Fruit fly (Drosophila melanogaster) whole organism, embryonic: ENCODE data around the gene smg.
A peak's percentile ranks its signal among the peaks of the same experiment; 100 is the strongest.

ENCODE experiments used
- Abd-B ChIP-seq: fragments of 200-800 bp; sonication (Bioruptor generic); optimal IDR thresholded peaks from 2 replicates; lab custom pipeline; 2018; ENCODE audit warnings: missing biosample characterization, mild to moderate bottlenecking, missing genetic modification characterization, moderate library complexity
- Ada2b ChIP-seq: fragments of 200-800 bp; sonication (Bioruptor generic); IDR thresholded peaks from 2 replicates; pipeline ENCODE4 v1.3.6; 2022; ENCODE audit warnings: missing biosample characterization, missing genetic modification characterization
- BtbVII ChIP-seq: fragments of 200-800 bp; sonication (Bioruptor generic); optimal IDR thresholded peaks from 3 replicates; lab custom pipeline; 2017; ENCODE audit warnings: missing biosample characterization, mild to moderate bottlenecking, missing genetic modification characterization
- CG10209 ChIP-seq: fragments of 200-800 bp; sonication (Bioruptor generic); optimal IDR thresholded peaks from 3 replicates; lab custom pipeline; 2017; ENCODE audit warnings: missing biosample characterization, mild to moderate bottlenecking, missing genetic modification characterization, missing genetic modification reagents
- CG11504 ChIP-seq: fragments of 200-800 bp; sonication (Bioruptor generic); optimal IDR thresholded peaks from 3 replicates; lab custom pipeline; 2019; ENCODE audit warnings: missing biosample characterization, mild to moderate bottlenecking, missing genetic modification characterization, moderate library complexity
- CG14667 ChIP-seq: fragments of 200-800 bp; sonication (Bioruptor generic); IDR thresholded peaks from 2 replicates; pipeline ENCODE4 v1.3.6; 2022; ENCODE audit warnings: missing biosample characterization, missing genetic modification characterization
- CG14860 ChIP-seq: fragments of 200-800 bp; sonication (Bioruptor generic); IDR thresholded peaks from 3 replicates; pipeline ENCODE4 v1.3.6; 2022; ENCODE audit warnings: missing biosample characterization, missing genetic modification characterization; ENCODE audit not compliant: partially characterized antibody
- CG15073 ChIP-seq: fragments of 200-800 bp; sonication (Bioruptor generic); optimal IDR thresholded peaks from 2 replicates; lab custom pipeline; 2016; ENCODE audit warnings: missing biosample characterization, missing genetic modification characterization
- CG17186 ChIP-seq: fragments of 200-800 bp; sonication (Bioruptor generic); optimal IDR thresholded peaks from 3 replicates; lab custom pipeline; 2017; ENCODE audit warnings: missing biosample characterization, missing genetic modification reagents, missing genetic modification characterization
- CG17829 ChIP-seq: fragments of 200-800 bp; optimal IDR thresholded peaks from 2 replicates; lab custom pipeline; 2019; ENCODE audit warnings: missing biosample characterization, mild to moderate bottlenecking, missing genetic modification characterization, moderate library complexity
- CG2202 ChIP-seq: fragments of 200-800 bp; sonication (Bioruptor generic); optimal IDR thresholded peaks from 2 replicates; lab custom pipeline; 2018; ENCODE audit warnings: missing biosample characterization, mild to moderate bottlenecking, missing genetic modification characterization
- CG30403 ChIP-seq: fragments of 200-800 bp; sonication (Bioruptor generic); optimal IDR thresholded peaks from 3 replicates; lab custom pipeline; 2016; ENCODE audit warnings: missing biosample characterization, missing genetic modification characterization
- CG3065 ChIP-seq: fragments of 200-800 bp; sonication (Bioruptor generic); optimal IDR thresholded peaks from 2 replicates; lab custom pipeline; 2016; ENCODE audit warnings: missing biosample characterization, missing genetic modification characterization
- CG31441 ChIP-seq: fragments of 200-800 bp; sonication (Bioruptor generic); IDR thresholded peaks from 2 replicates; pipeline ENCODE4 v1.3.6; 2022; ENCODE audit warnings: missing biosample characterization, missing genetic modification characterization
- CG3163 ChIP-seq: fragments of 200-800 bp; sonication (Bioruptor generic); optimal IDR thresholded peaks from 3 replicates; lab custom pipeline; 2016; ENCODE audit warnings: missing biosample characterization, missing genetic modification characterization
- CG4424 ChIP-seq: fragments of 200-800 bp; sonication (Bioruptor generic); optimal IDR thresholded peaks from 3 replicates; lab custom pipeline; 2016; ENCODE audit warnings: missing biosample characterization, missing genetic modification characterization
- CG4820 ChIP-seq: fragments of 200-800 bp; sonication (Bioruptor generic); optimal IDR thresholded peaks from 3 replicates; lab custom pipeline; 2016; ENCODE audit warnings: missing biosample characterization, missing genetic modification characterization
- CG6813 ChIP-seq: fragments of 200-800 bp; sonication (Bioruptor generic); optimal IDR thresholded peaks from 2 replicates; lab custom pipeline; 2017; ENCODE audit warnings: missing biosample characterization, missing genetic modification characterization, mild to moderate bottlenecking, moderate library complexity, missing genetic modification reagents
- CG6854 ChIP-seq: fragments of 200-800 bp; sonication (Bioruptor generic); optimal IDR thresholded peaks from 3 replicates; lab custom pipeline; 2017; ENCODE audit warnings: missing biosample characterization, mild to moderate bottlenecking, missing genetic modification characterization
- CG7271 ChIP-seq: fragments of 200-800 bp; sonication (Bioruptor generic); optimal IDR thresholded peaks from 2 replicates; lab custom pipeline; 2018; ENCODE audit warnings: missing biosample characterization, mild to moderate bottlenecking, missing genetic modification characterization, moderate library complexity
- CG7556 ChIP-seq: fragments of 200-800 bp; sonication (Bioruptor generic); optimal IDR thresholded peaks from 2 replicates; lab custom pipeline; 2017; ENCODE audit warnings: missing biosample characterization, mild to moderate bottlenecking, missing genetic modification characterization
- CG8290 ChIP-seq, 3 experiments: fragments of 200-800 bp; sonication (Bioruptor generic); optimal IDR thresholded peaks; 2 replicates each; lab custom pipeline; 2016 to 2019; ENCODE audit warnings: missing biosample characterization in 3 of 3, missing genetic modification characterization in 3 of 3, mild to moderate bottlenecking in 2 of 3, moderate library complexity in 1 of 3
- CG9609 ChIP-seq: fragments of 200-800 bp; sonication (Bioruptor generic); optimal IDR thresholded peaks from 3 replicates; lab custom pipeline; 2016; ENCODE audit warnings: missing biosample characterization, missing genetic modification characterization
- CG9876 ChIP-seq: fragments of 200-800 bp; sonication (Bioruptor generic); optimal IDR thresholded peaks from 2 replicates; lab custom pipeline; 2016; ENCODE audit warnings: missing biosample characterization, missing genetic modification characterization
- Camta ChIP-seq: fragments of 200-800 bp; sonication (Bioruptor generic); optimal IDR thresholded peaks from 2 replicates; lab custom pipeline; 2016; ENCODE audit warnings: missing biosample characterization, missing genetic modification characterization
- Chrac-16 ChIP-seq: fragments of 200-800 bp; sonication (Bioruptor generic); optimal IDR thresholded peaks from 3 replicates; lab custom pipeline; 2016; ENCODE audit warnings: missing biosample characterization, missing genetic modification characterization
- D19A ChIP-seq: fragments of 200-800 bp; optimal IDR thresholded peaks from 3 replicates; lab custom pipeline; 2019; ENCODE audit warnings: missing biosample characterization, mild to moderate bottlenecking, missing genetic modification characterization, moderate library complexity
- Hr39 ChIP-seq: fragments of >200 bp; optimal IDR thresholded peaks from 2 replicates; lab custom pipeline; 2017
- Lhr ChIP-seq: fragments of 200-800 bp; sonication (Bioruptor generic); optimal IDR thresholded peaks from 3 replicates; lab custom pipeline; 2017; ENCODE audit warnings: mild to moderate bottlenecking, missing biosample characterization, missing genetic modification reagents, missing genetic modification characterization
- Max ChIP-seq: fragments of 200-800 bp; sonication (Bioruptor generic); optimal IDR thresholded peaks from 2 replicates; lab custom pipeline; 2016; ENCODE audit warnings: missing biosample characterization, mild to moderate bottlenecking, missing genetic modification characterization
- Mes4 ChIP-seq: fragments of 200-800 bp; sonication (Bioruptor generic); optimal IDR thresholded peaks from 2 replicates; lab custom pipeline; 2016; ENCODE audit warnings: missing biosample characterization, missing genetic modification characterization
- NC2α ChIP-seq: fragments of 200-800 bp; sonication (Bioruptor generic); optimal IDR thresholded peaks from 2 replicates; lab custom pipeline; 2016; ENCODE audit warnings: missing biosample characterization, missing genetic modification characterization
- NFAT ChIP-seq: fragments of 200-800 bp; sonication (Bioruptor generic); IDR thresholded peaks from 2 replicates; pipeline ENCODE4 v1.3.6; 2022; ENCODE audit warnings: missing biosample characterization, missing genetic modification characterization
- Spps ChIP-seq: fragments of 200-800 bp; sonication (Bioruptor generic); optimal IDR thresholded peaks from 2 replicates; lab custom pipeline; 2018; ENCODE audit warnings: missing biosample characterization, mild to moderate bottlenecking, missing genetic modification characterization
- Stat92E ChIP-seq, 3 experiments: fragments of >200 bp in 2 of 3; fragments of 200-800 bp in 1 of 3; sonication (Bioruptor generic) in 1 of 3; optimal IDR thresholded peaks; 2 replicates each; lab custom pipeline; 2017 to 2019; ENCODE audit warnings: missing biosample characterization in 3 of 3, missing genetic modification characterization in 3 of 3, mild to moderate bottlenecking in 1 of 3, moderate library complexity in 1 of 3
- amos ChIP-seq: fragments of 200-800 bp; sonication (Bioruptor generic); IDR thresholded peaks from 2 replicates; pipeline ENCODE4 v1.3.6; 2022; ENCODE audit warnings: missing biosample characterization, missing genetic modification characterization; ENCODE audit not compliant: partially characterized antibody
- chm ChIP-seq: fragments of 200-800 bp; sonication (Bioruptor generic); IDR thresholded peaks from 2 replicates; pipeline ENCODE4 v1.3.6; 2022; ENCODE audit warnings: missing biosample characterization, missing genetic modification characterization
- croc ChIP-seq: fragments of 200-800 bp; sonication (Bioruptor generic); conservative IDR thresholded peaks from 3 replicates; pipeline ENCODE4 v1.3.6; 2022; ENCODE audit warnings: missing biosample characterization, missing genetic modification characterization
- cwo ChIP-seq: fragments of 200-800 bp; sonication (Bioruptor generic); optimal IDR thresholded peaks from 3 replicates; lab custom pipeline; 2017; ENCODE audit warnings: missing biosample characterization, missing genetic modification characterization, mild to moderate bottlenecking, moderate library complexity, missing genetic modification reagents
- disco-r ChIP-seq: fragments of 200-800 bp; sonication (Bioruptor generic); optimal IDR thresholded peaks from 2 replicates; lab custom pipeline; 2016; ENCODE audit warnings: missing biosample characterization, missing genetic modification characterization
- dpn ChIP-seq, 2 experiments: fragments of 200-800 bp; sonication (Bioruptor generic); optimal IDR thresholded peaks; 3 replicates each; lab custom pipeline; 2016; ENCODE audit warnings: missing biosample characterization in 2 of 2, missing genetic modification characterization in 2 of 2
- gcm2 ChIP-seq: fragments of 200-800 bp; sonication (Bioruptor generic); optimal IDR thresholded peaks from 2 replicates; lab custom pipeline; 2016; ENCODE audit warnings: missing biosample characterization, missing genetic modification characterization
- lola ChIP-seq, 3 experiments: fragments of >200 bp in 2 of 3; fragments of 200-800 bp in 1 of 3; sonication (Bioruptor generic) in 1 of 3; optimal IDR thresholded peaks; 2 replicates each; lab custom pipeline; 2017 to 2019; ENCODE audit warnings: missing biosample characterization in 3 of 3, missing genetic modification characterization in 3 of 3, mild to moderate bottlenecking in 1 of 3, moderate library complexity in 1 of 3
- nerfin-2 ChIP-seq: fragments of 200-800 bp; sonication (Bioruptor generic); IDR thresholded peaks from 2 replicates; pipeline ENCODE4 v1.3.6; 2022; ENCODE audit warnings: missing biosample characterization, missing genetic modification characterization; ENCODE audit not compliant: partially characterized antibody
- p53 ChIP-seq: fragments of 200-800 bp; sonication (Bioruptor generic); optimal IDR thresholded peaks from 2 replicates; lab custom pipeline; 2016; ENCODE audit warnings: missing biosample characterization, missing genetic modification characterization
- repo ChIP-seq: fragments of 200-800 bp; sonication (Bioruptor generic); optimal IDR thresholded peaks from 2 replicates; lab custom pipeline; 2016; ENCODE audit warnings: missing biosample characterization, missing genetic modification characterization
- sens-2 ChIP-seq: fragments of 200-800 bp; sonication (Bioruptor generic); IDR thresholded peaks from 2 replicates; pipeline ENCODE4 v1.3.6; 2022; ENCODE audit warnings: missing biosample characterization, missing genetic modification characterization
- slp2 ChIP-seq: fragments of 200-800 bp; sonication (Bioruptor generic); optimal IDR thresholded peaks from 2 replicates; lab custom pipeline; 2016; ENCODE audit warnings: missing biosample characterization, missing genetic modification characterization
- ssp ChIP-seq: fragments of 200-800 bp; sonication (Bioruptor generic); IDR thresholded peaks from 2 replicates; pipeline ENCODE4 v1.3.6; 2022; ENCODE audit warnings: missing biosample characterization, missing genetic modification characterization
- zfh1 ChIP-seq: fragments of 200-800 bp; sonication (Bioruptor generic); IDR thresholded peaks from 3 replicates; pipeline ENCODE4 v1.3.6; 2022; ENCODE audit warnings: missing biosample characterization, missing genetic modification characterization
- zfh2 ChIP-seq: fragments of 200-800 bp; sonication (Bioruptor generic); optimal IDR thresholded peaks from 2 replicates; lab custom pipeline; 2016; ENCODE audit warnings: missing biosample characterization, missing genetic modification characterization

Gene smg

dm6 chr3L:8954648-8955033 lies 43.1 kb downstream of the smg start, which contains the start of gene GNBP3 (continued):
- TF ChIP-seq CG9609 (GFP tag; lab: Kevin White, UChicago) (no peak), disco-r (GFP tag; lab: Kevin White, UChicago) (no peak), CG17186 (no peak), nerfin-2 (GFP tag; lab: Robert Waterston, UW) (no peak), dpn (GFP tag; optimal IDR thresholded peaks at IDR 0.05; lab: Kevin White, UChicago) (peak; percentile 31 to 38), amos (GFP tag; lab: Robert Waterston, UW) (no peak), Ada2b (GFP tag; lab: Robert Waterston, UW) (peak; percentile 69), Spps (peak; percentile 71), Abd-B (GFP tag; lab: Kevin White, UChicago) (peak; percentile 54), CG3065 (GFP tag; lab: Kevin White, UChicago) (no peak), Mes4 (no peak), croc (peak; percentile 65), Max (peak; percentile 85), CG31441 (peak; percentile 71), CG2202 (peak; percentile 45), CG14667 (GFP tag; lab: Robert Waterston, UW) (no peak), CG3163 (GFP tag; lab: Kevin White, UChicago) (no peak), CG7271 (tag; lab: Kevin White, UChicago) (no peak), CG15073 (GFP tag; lab: Kevin White, UChicago) (no peak), ssp (GFP tag; lab: Robert Waterston, UW) (no peak), CG10209 (GFP tag; lab: Kevin White, UChicago) (peak; percentile 44), CG30403 (GFP tag; lab: Kevin White, UChicago) (peak; percentile 62), slp2 (GFP tag; lab: Kevin White, UChicago) (no peak), chm (GFP tag; lab: Robert Waterston, UW) (no peak), Hr39 (lab: Kevin White, UChicago) (no peak), sens-2 (GFP tag; lab: Robert Waterston, UW) (no peak), p53 (GFP tag; lab: Kevin White, UChicago) (no peak), CG8290 (GFP tag; optimal IDR thresholded peaks at IDR 0.05; lab: Kevin White, UChicago) (peak; percentile 63), CG8290 (tag; optimal IDR thresholded peaks at IDR 0.05; lab: Kevin White, UChicago) (no peak), BtbVII (GFP tag; lab: Kevin White, UChicago) (peak; percentile 86), gcm2 (GFP tag; lab: Kevin White, UChicago) (no peak), CG4820 (GFP tag; lab: Kevin White, UChicago) (peak; percentile 76), cwo (GFP tag; lab: Kevin White, UChicago) (peak; percentile 33), D19A (tag; lab: Kevin White, UChicago) (peak; percentile 33), Stat92E (GFP tag; optimal IDR thresholded peaks at IDR 0.05; lab: Kevin White, UChicago) (no peak), CG14860 (GFP tag; lab: Robert Waterston, UW) (no peak), NC2α (GFP tag; lab: Kevin White, UChicago) (no peak), lola (GFP tag; optimal IDR thresholded peaks at IDR 0.05; lab: Kevin White, UChicago) (peak in 1 of 3 experiments; percentile 54), CG9876 (GFP tag; lab: Kevin White, UChicago) (no peak), CG6854 (peak; percentile 41), CG4424 (peak; percentile 25), NFAT (GFP tag; lab: Robert Waterston, UW) (0 out of 2 replicates have a peak, but pooled peaks have one; percentile 11), Lhr (no peak), Camta (peak; percentile 51), zfh1 (GFP tag; lab: Robert Waterston, UW) (peak; percentile 60; the same call in 2 of the 3 replicates), repo (GFP tag; lab: Kevin White, UChicago) (no peak), CG17829 (tag; lab: Kevin White, UChicago) (peak; percentile 59), CG6813 (peak; percentile 79), CG7556 (GFP tag; lab: Kevin White, UChicago) (peak; percentile 46), zfh2 (GFP tag; lab: Kevin White, UChicago) (peak; percentile 19), CG11504 (tag; lab: Kevin White, UChicago) (peak; percentile 80), Chrac-16 (GFP tag; lab: Kevin White, UChicago) (peak; percentile 22)
